Worm (Caenorhabditis elegans): Measurements from ENCODE around the gene C05D9.9.

The C05D9.9 gene

ce11 chrX:1119305-1119704 lies 4.7 kb downstream of the C05D9.9 start, which contains the start of gene C05D9.7:
Gene C05D9.7, minus strand, starts transcription at chrX:1119405.
- TF ChIP-seq ceh-82 (tag; optimal IDR thresholded peaks at IDR 0.05) (no peak), ceh-90 (tag; optimal IDR thresholded peaks at IDR 0.05) (no peak), ceh-8 (GFP tag; optimal IDR thresholded peaks at IDR 0.05) (no peak), nhr-90 (tag; optimal IDR thresholded peaks at IDR 0.05; ENCODE audit: poor library complexity) (no peak), lir-3 (tag; optimal IDR thresholded peaks at IDR 0.05; ENCODE audit: poor library complexity) (no peak), sptf-1 (tag; optimal IDR thresholded peaks at IDR 0.05) (no peak), unc-98 (GFP tag; IDR thresholded peaks at IDR 0.05) (no peak), nhr-19 (GFP tag; conservative IDR thresholded peaks at IDR 0.05) (no peak), tbx-2 (tag; optimal IDR thresholded peaks at IDR 0.05) (no peak), ztf-11 (tag; optimal IDR thresholded peaks at IDR 0.05) (no peak), tlp-1 (tag; optimal IDR thresholded peaks at IDR 0.05) (no peak), efl-1 (optimal IDR thresholded peaks at IDR 0.05) (no peak), efl-1 (GFP tag; optimal IDR thresholded peaks at IDR 0.05 in 1 of 2) (no peak), nhr-85 (tag) (no peak), nhr-71 (tag; optimal IDR thresholded peaks at IDR 0.05) (no peak)

DNA sequence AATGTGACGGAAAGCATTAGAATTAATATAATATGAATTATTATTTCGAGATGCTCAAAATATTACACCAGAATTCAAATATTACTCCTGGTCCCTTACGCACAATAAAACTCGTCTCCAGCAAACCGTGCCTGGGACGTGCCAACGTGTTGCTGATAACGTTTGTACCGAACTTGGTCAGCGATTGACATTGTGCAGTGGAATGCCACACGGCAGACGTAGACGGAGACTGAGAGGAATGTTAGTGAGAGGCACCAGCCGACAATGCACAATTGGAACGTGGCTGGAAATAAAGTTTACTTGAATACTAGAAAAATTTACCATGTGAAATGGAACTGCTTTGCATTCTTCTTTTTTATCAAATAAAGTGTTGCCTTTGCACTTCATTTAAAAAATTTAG lies 6.8 kb downstream of the C05D9.9 start:
- no peak for TF ChIP-seq egl-13 (tag; optimal IDR thresholded peaks at IDR 0.05)
- TF ChIP-seq lin-14 (GFP tag; optimal IDR thresholded peaks at IDR 0.05): no peak
- no peak for TF ChIP-seq efl-1 (optimal IDR thresholded peaks at IDR 0.05)
- TF ChIP-seq efl-1 (GFP tag; optimal IDR thresholded peaks at IDR 0.05 in 1 of 2): peak in 1 of 2 experiments; percentile 39
- TF ChIP-seq ceh-90 (tag; optimal IDR thresholded peaks at IDR 0.05): no peak
- TF ChIP-seq lin-15B (tag; optimal IDR thresholded peaks at IDR 0.05): no peak
- TF ChIP-seq isw-1 (GFP tag; IDR thresholded peaks at IDR 0.05): no peak
- TF ChIP-seq nhr-77 (tag; optimal IDR thresholded peaks at IDR 0.05): no peak
- TF ChIP-seq mab-9 (GFP tag; IDR thresholded peaks at IDR 0.05): no peak

DNA sequence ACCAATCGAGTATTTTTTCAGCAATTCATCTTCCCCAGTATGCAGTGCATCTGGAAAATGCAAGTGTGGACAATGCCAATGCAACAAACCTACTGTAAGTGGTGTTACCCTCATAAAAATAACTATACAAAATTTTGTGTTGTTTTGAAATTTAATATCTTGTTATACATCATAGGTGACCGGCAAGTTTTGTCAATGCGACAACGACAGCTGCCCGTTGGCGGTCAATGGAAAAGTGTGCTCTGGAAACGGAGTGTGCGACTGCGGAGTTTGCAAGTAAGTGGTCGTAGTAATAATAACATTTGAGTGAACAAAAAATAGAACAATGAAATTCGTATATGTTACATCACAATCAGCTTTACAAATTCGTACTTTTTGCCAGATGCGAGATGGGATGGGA lies 8.8 kb downstream of the C05D9.9 start:
- TF ChIP-seq dpl-1 (GFP tag; optimal IDR thresholded peaks at IDR 0.05) (no peak), Y116A8C.19 (tag; optimal IDR thresholded peaks at IDR 0.05; ENCODE audit: borderline replicate concordance) (no peak), mdl-1 (tag; optimal IDR thresholded peaks at IDR 0.05) (no peak), zip-4 (GFP tag; optimal IDR thresholded peaks at IDR 0.05) (no peak), mab-9 (GFP tag; IDR thresholded peaks at IDR 0.05) (no peak), fos-1 (tag; optimal IDR thresholded peaks at IDR 0.05) (no peak), nhr-76 (tag; optimal IDR thresholded peaks at IDR 0.05) (no peak), unc-98 (GFP tag; IDR thresholded peaks at IDR 0.05) (no peak), elt-3 (tag; optimal IDR thresholded peaks at IDR 0.05) (no peak), swsn-7 (tag; optimal IDR thresholded peaks at IDR 0.05) (no peak), skn-1 (tag; optimal IDR thresholded peaks at IDR 0.05) (no peak), aha-1 (tag; optimal IDR thresholded peaks at IDR 0.05) (no peak), tlp-1 (tag; optimal IDR thresholded peaks at IDR 0.05) (no peak), lin-13 (GFP tag; optimal IDR thresholded peaks at IDR 0.05) (no peak), lin-15B (tag; optimal IDR thresholded peaks at IDR 0.05) (no peak), snpc-4 (tag; optimal IDR thresholded peaks at IDR 0.05) (no peak), lir-3 (tag; optimal IDR thresholded peaks at IDR 0.05; ENCODE audit: poor library complexity) (no peak), grh-1 (GFP tag; IDR thresholded peaks at IDR 0.05) (no peak)

ce11 chrX:1111603-1112002 lies 12.4 kb downstream of the C05D9.9 start, which contains the start of gene C05D9.3:
Gene C05D9.3, plus strand, starts transcription at chrX:1111903.
- TF ChIP-seq sox-4 (tag; optimal IDR thresholded peaks at IDR 0.05): no peak
- no peak for TF ChIP-seq ceh-88 (GFP tag; IDR thresholded peaks at IDR 0.05)
- TF ChIP-seq aly-2 (tag; optimal IDR thresholded peaks at IDR 0.05): no peak
- no peak for TF ChIP-seq ces-1 (GFP tag; optimal IDR thresholded peaks at IDR 0.05)
- no peak for TF ChIP-seq nhr-12 (tag; optimal IDR thresholded peaks at IDR 0.05)
